Worm (Caenorhabditis elegans) whole organism, L4/young adult: Measurements from ENCODE around the gene ZK84.2.

ENCODE experiments used
- W03F9.2 ChIP-seq: fragments of 150-350 bp; optimal IDR thresholded peaks from 2 replicates; lab custom pipeline; 2014; ENCODE audit warnings: missing biosample characterization, missing genetic modification characterization
- dao-5 ChIP-seq: sonication (generic microtip); optimal IDR thresholded peaks from 2 replicates; lab custom pipeline; 2016; ENCODE audit warnings: missing genotype, missing genetic modification characterization, moderate library complexity, missing compliant biosample characterization
- him-1 ChIP-seq: sonication (generic microtip); optimal IDR thresholded peaks from 2 replicates; lab custom pipeline; 2016; ENCODE audit warnings: missing genotype, missing genetic modification reagents, missing genetic modification characterization, missing compliant biosample characterization

DNA sequence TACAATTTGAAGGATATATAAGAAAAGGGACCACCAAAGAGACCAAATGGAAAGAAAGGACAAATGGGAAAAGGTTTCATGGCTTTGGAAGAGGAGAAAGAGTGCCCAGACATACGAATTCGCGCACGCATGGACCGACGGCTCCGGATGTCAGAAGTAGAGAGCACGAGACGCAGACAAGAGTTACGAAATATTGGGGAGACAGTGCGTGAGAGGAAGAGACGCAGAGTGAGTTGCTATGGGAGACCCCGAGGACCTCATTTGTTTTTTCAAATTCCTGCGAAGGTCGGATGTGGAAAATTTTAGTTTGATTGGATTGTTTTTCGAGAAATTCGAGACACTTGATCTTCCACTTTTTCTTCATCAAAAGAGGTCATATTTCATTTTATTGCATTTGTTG is 47.5 kb upstream of the ZK84.2 start:
- TF ChIP-seq him-1, result peak; percentile 18
- TF ChIP-seq dao-5 (tag; lab: Kevin White, UChicago), result no peak
- TF ChIP-seq W03F9.2, result no peak
